Fruit fly (Drosophila melanogaster): ENCODE data around the gene msi.
A peak's percentile ranks its signal among the peaks of the same experiment; 100 is the strongest.

Gene msi

DNA sequence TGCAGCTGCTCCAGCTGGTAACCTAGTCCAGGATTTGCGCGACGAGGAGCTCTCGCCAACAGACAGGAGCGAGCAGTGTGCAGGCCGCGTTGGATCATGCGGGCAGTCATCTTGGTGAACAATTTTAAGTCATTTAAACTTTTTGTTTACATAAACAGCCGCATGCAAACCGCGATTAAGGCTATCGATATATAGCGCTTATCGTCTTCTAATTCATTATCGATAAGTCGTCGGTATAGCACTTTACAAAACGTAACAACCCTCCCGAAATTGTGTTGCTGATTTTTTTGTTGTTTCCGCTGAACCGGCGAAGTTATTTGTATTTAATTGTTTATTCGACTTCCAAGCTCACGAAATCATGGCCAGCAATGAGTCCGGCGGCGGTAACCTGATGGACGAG lies 39.2 kb upstream of the msi start, which contains the start of the genes CG4553 and MED28 (continued):
- TF ChIP-seq CG8089 (GFP tag; optimal IDR thresholded peaks at IDR 0.05) (no peak), lmd (GFP tag; IDR thresholded peaks at IDR 0.05) (no peak), stwl (tag; optimal IDR thresholded peaks at IDR 0.05) (peak; percentile 67), CG9437 (GFP tag; optimal IDR thresholded peaks at IDR 0.05) (peak; percentile 80), CG7745 (tag; optimal IDR thresholded peaks at IDR 0.05) (no peak), Dip2 (GFP tag; IDR thresholded peaks at IDR 0.05) (no peak), ash1 (GFP tag; optimal IDR thresholded peaks at IDR 0.05) (no peak), gro (GFP tag; optimal IDR thresholded peaks at IDR 0.05) (no peak), CG6654 (GFP tag; optimal IDR thresholded peaks at IDR 0.05) (no peak), CG34224 (GFP tag; IDR thresholded peaks at IDR 0.05; ENCODE audit: partially characterized antibody) (peak; percentile 89), Sin3A (optimal IDR thresholded peaks at IDR 0.05) (peak; percentile 38), kah (GFP tag; optimal IDR thresholded peaks at IDR 0.05) (no peak), CG31365 (tag; optimal IDR thresholded peaks at IDR 0.05) (no peak), org-1 (GFP tag; optimal IDR thresholded peaks at IDR 0.05) (no peak), Rfx (GFP tag; IDR thresholded peaks at IDR 0.05) (0 out of 2 replicates have a peak, but pooled peaks have one; percentile 8), CG17328 (GFP tag; IDR thresholded peaks at IDR 0.05) (no peak), Fer2 (tag; optimal IDR thresholded peaks at IDR 0.05) (no peak), CG7556 (GFP tag; optimal IDR thresholded peaks at IDR 0.05) (no peak), ssp (GFP tag; IDR thresholded peaks at IDR 0.05) (no peak), sima (GFP tag; optimal IDR thresholded peaks at IDR 0.05) (no peak), sqz (GFP tag; optimal IDR thresholded peaks at IDR 0.05) (peak; percentile 13), CG8359 (GFP tag; optimal IDR thresholded peaks at IDR 0.05; ENCODE audit: borderline replicate concordance) (no peak), run (tag; optimal IDR thresholded peaks at IDR 0.05) (no peak), ERR (GFP tag; optimal IDR thresholded peaks at IDR 0.05) (no peak), Sry-β (GFP tag; optimal IDR thresholded peaks at IDR 0.05) (no peak), Jarid2 (GFP tag; optimal IDR thresholded peaks at IDR 0.05) (no peak), kni (GFP tag; optimal IDR thresholded peaks at IDR 0.05) (no peak), ems (GFP tag; optimal IDR thresholded peaks at IDR 0.05) (no peak), klu (GFP tag; IDR thresholded peaks at IDR 0.05) (no peak), CG4707 (GFP tag; optimal IDR thresholded peaks at IDR 0.05) (no peak), CG5245 (GFP tag; optimal IDR thresholded peaks at IDR 0.05) (no peak), CG2199 (GFP tag; IDR thresholded peaks at IDR 0.05) (no peak), Tbp (GFP tag; optimal IDR thresholded peaks at IDR 0.05) (no peak), CG2875 (GFP tag; optimal IDR thresholded peaks at IDR 0.05) (no peak), MTF-1 (GFP tag; optimal IDR thresholded peaks at IDR 0.05; ENCODE audit: borderline replicate concordance) (no peak), Doc3 (GFP tag; IDR thresholded peaks at IDR 0.05; ENCODE audit: partially characterized antibody) (peak; percentile 91), CG5953 (GFP tag; IDR thresholded peaks at IDR 0.05) (no peak), nmo (GFP tag; optimal IDR thresholded peaks at IDR 0.05) (peak; percentile 5), CoRest (tag; optimal IDR thresholded peaks at IDR 0.05) (no peak), nerfin-1 (tag; optimal IDR thresholded peaks at IDR 0.05) (peak; percentile 39), Myb (GFP tag; optimal IDR thresholded peaks at IDR 0.05) (peak; percentile 45), Med (GFP tag) (peak; percentile 66), HLH54F (GFP tag; optimal IDR thresholded peaks at IDR 0.05) (no peak), ranshi (GFP tag; IDR thresholded peaks at IDR 0.05) (no peak), vnd (GFP tag; IDR thresholded peaks at IDR 0.05; ENCODE audit: partially characterized antibody) (peak; percentile 71), CG32767 (GFP tag; IDR thresholded peaks at IDR 0.05) (peak; percentile 43; the same call in 1 of the 2 replicates), NFAT (GFP tag; IDR thresholded peaks at IDR 0.05) (no peak), CG8765 (GFP tag; IDR thresholded peaks at IDR 0.05) (no peak), fu2 (GFP tag; optimal IDR thresholded peaks at IDR 0.05) (no peak), ara (GFP tag; IDR thresholded peaks at IDR 0.05) (no peak), CG15514 (GFP tag; optimal IDR thresholded peaks at IDR 0.05) (peak; percentile 65), esg (GFP tag; conservative IDR thresholded peaks at IDR 0.05) (no peak)
